Worm (Caenorhabditis elegans): ENCODE measurements around the gene F35E8.7.

ce11 chrV:15876308-15876707 is 37.5 kb upstream of the F35E8.7 start, which contains the start of gene nhr-102:
- TF ChIP-seq hmg-4 (GFP tag; optimal IDR thresholded peaks at IDR 0.05) (no peak), hnd-1 (tag; optimal IDR thresholded peaks at IDR 0.05) (no peak), flt-1 (GFP tag; IDR thresholded peaks at IDR 0.05) (no peak), ceh-36 (tag; optimal IDR thresholded peaks at IDR 0.05) (no peak), ets-7 (tag; optimal IDR thresholded peaks at IDR 0.05) (no peak), ama-1 (optimal IDR thresholded peaks at IDR 0.05) (no peak), pes-1 (GFP tag; IDR thresholded peaks at IDR 0.05) (no peak), tbx-37 (GFP tag; conservative IDR thresholded peaks at IDR 0.05) (no peak), sea-1 (GFP tag; conservative IDR thresholded peaks at IDR 0.05) (no peak), ceh-13 (GFP tag; optimal IDR thresholded peaks at IDR 0.05) (no peak), scrt-1 (GFP tag; IDR thresholded peaks at IDR 0.05) (no peak), hmbx-1 (tag; optimal IDR thresholded peaks at IDR 0.05) (no peak), tbx-11 (GFP tag; IDR thresholded peaks at IDR 0.05) (no peak), B0310.2 (tag; optimal IDR thresholded peaks at IDR 0.05) (no peak)
